Fruit fly (Drosophila melanogaster) whole organism, embryonic: Measurements from ENCODE around the gene CG34310.

Experiments used
- CG14014 ChIP-seq: fragments of 200-800 bp; sonication (Bioruptor generic); IDR thresholded peaks from 2 replicates; pipeline ENCODE4 v1.3.6; 2022; ENCODE audit warnings: missing biosample characterization, missing genetic modification characterization
- CG14050 ChIP-seq: fragments of 200-800 bp; sonication (Bioruptor generic); IDR thresholded peaks from 3 replicates; pipeline ENCODE4 v1.3.6; 2022; ENCODE audit warnings: missing biosample characterization, missing genetic modification characterization
- CG15514 ChIP-seq: fragments of 200-800 bp; sonication (Bioruptor generic); optimal IDR thresholded peaks from 3 replicates; lab custom pipeline; 2017; ENCODE audit warnings: missing biosample characterization, missing genetic modification characterization, mild to moderate bottlenecking, moderate library complexity, missing genetic modification reagents
- CG17186 ChIP-seq: fragments of 200-800 bp; sonication (Bioruptor generic); optimal IDR thresholded peaks from 3 replicates; lab custom pipeline; 2017; ENCODE audit warnings: missing biosample characterization, missing genetic modification reagents, missing genetic modification characterization
- CG17328 ChIP-seq: fragments of 200-800 bp; sonication (Bioruptor generic); IDR thresholded peaks from 2 replicates; pipeline ENCODE4 v1.3.6; 2022; ENCODE audit warnings: missing biosample characterization, missing genetic modification characterization
- CG17829 ChIP-seq: fragments of 200-800 bp; optimal IDR thresholded peaks from 2 replicates; lab custom pipeline; 2019; ENCODE audit warnings: missing biosample characterization, mild to moderate bottlenecking, missing genetic modification characterization, moderate library complexity
- CG18619 ChIP-seq: fragments of 200-800 bp; sonication (Bioruptor generic); optimal IDR thresholded peaks from 3 replicates; lab custom pipeline; 2017; ENCODE audit warnings: missing biosample characterization, mild to moderate bottlenecking, missing genetic modification characterization
- CG18764 ChIP-seq: fragments of 200-800 bp; sonication (Bioruptor generic); optimal IDR thresholded peaks from 3 replicates; lab custom pipeline; 2016; ENCODE audit warnings: missing biosample characterization, missing genetic modification characterization
- CG30020 ChIP-seq: fragments of 200-800 bp; optimal IDR thresholded peaks from 2 replicates; lab custom pipeline; 2019; ENCODE audit warnings: missing biosample characterization, mild to moderate bottlenecking, missing genetic modification characterization, moderate library complexity
- CG34224 ChIP-seq: fragments of 200-800 bp; sonication (Bioruptor generic); IDR thresholded peaks from 3 replicates; pipeline ENCODE4 v1.3.6; 2022; ENCODE audit warnings: missing biosample characterization, missing genetic modification characterization; ENCODE audit not compliant: partially characterized antibody
- CG7357 ChIP-seq: fragments of 200-800 bp; sonication (Bioruptor generic); IDR thresholded peaks from 3 replicates; pipeline ENCODE4 v1.3.6; 2022; ENCODE audit warnings: missing biosample characterization, missing genetic modification characterization
- CG7786 ChIP-seq: fragments of 200-800 bp; sonication (Bioruptor generic); optimal IDR thresholded peaks from 2 replicates; lab custom pipeline; 2016; ENCODE audit warnings: missing biosample characterization, missing genetic modification characterization
- CG7963 ChIP-seq: fragments of 200-800 bp; sonication (Bioruptor generic); IDR thresholded peaks from 3 replicates; pipeline ENCODE4 v1.3.6; 2022; ENCODE audit warnings: missing biosample characterization, missing genetic modification characterization; ENCODE audit not compliant: partially characterized antibody
- CG8290 ChIP-seq, 3 experiments: fragments of 200-800 bp; sonication (Bioruptor generic); optimal IDR thresholded peaks; 2 replicates each; lab custom pipeline; 2016 to 2019; ENCODE audit warnings: missing biosample characterization in 3 of 3, missing genetic modification characterization in 3 of 3, mild to moderate bottlenecking in 2 of 3, moderate library complexity in 1 of 3
- CG8944 ChIP-seq: fragments of 200-800 bp; sonication (Bioruptor generic); optimal IDR thresholded peaks from 3 replicates; lab custom pipeline; 2016; ENCODE audit warnings: missing biosample characterization, missing genetic modification characterization
- Drgx ChIP-seq: fragments of 200-800 bp; sonication (Bioruptor generic); IDR thresholded peaks from 2 replicates; pipeline ENCODE4 v1.3.6; 2022; ENCODE audit warnings: missing biosample characterization, missing genetic modification characterization
- Fer3 ChIP-seq: fragments of 200-800 bp; sonication (Bioruptor generic); optimal IDR thresholded peaks from 2 replicates; lab custom pipeline; 2018; ENCODE audit warnings: missing biosample characterization, mild to moderate bottlenecking, missing genetic modification characterization, moderate library complexity
- Kr ChIP-seq: fragments of 200-800 bp; sonication (Bioruptor generic); optimal IDR thresholded peaks from 2 replicates; lab custom pipeline; 2017; ENCODE audit warnings: missing biosample characterization, mild to moderate bottlenecking, missing genetic modification characterization
- Lhr ChIP-seq: fragments of 200-800 bp; sonication (Bioruptor generic); optimal IDR thresholded peaks from 3 replicates; lab custom pipeline; 2017; ENCODE audit warnings: mild to moderate bottlenecking, missing biosample characterization, missing genetic modification reagents, missing genetic modification characterization
- NK7.1 ChIP-seq: fragments of 200-800 bp; sonication (Bioruptor generic); optimal IDR thresholded peaks from 3 replicates; lab custom pipeline; 2016; ENCODE audit warnings: missing biosample characterization, missing genetic modification characterization
- PHDP ChIP-seq: fragments of 200-800 bp; sonication (Bioruptor generic); optimal IDR thresholded peaks from 3 replicates; lab custom pipeline; 2018; ENCODE audit warnings: missing biosample characterization, mild to moderate bottlenecking, missing genetic modification characterization, moderate library complexity
- Spps ChIP-seq: fragments of 200-800 bp; sonication (Bioruptor generic); optimal IDR thresholded peaks from 2 replicates; lab custom pipeline; 2018; ENCODE audit warnings: missing biosample characterization, mild to moderate bottlenecking, missing genetic modification characterization
- TFAM ChIP-seq: fragments of 200-800 bp; sonication (Bioruptor generic); optimal IDR thresholded peaks from 2 replicates; lab custom pipeline; 2017; ENCODE audit warnings: missing biosample characterization, missing genetic modification characterization, inconsistent platforms
- YL-1 ChIP-seq: fragments of 200-800 bp; sonication (Bioruptor generic); optimal IDR thresholded peaks from 3 replicates; lab custom pipeline; 2017; ENCODE audit warnings: missing biosample characterization, mild to moderate bottlenecking, missing genetic modification characterization
- amos ChIP-seq: fragments of 200-800 bp; sonication (Bioruptor generic); IDR thresholded peaks from 2 replicates; pipeline ENCODE4 v1.3.6; 2022; ENCODE audit warnings: missing biosample characterization, missing genetic modification characterization; ENCODE audit not compliant: partially characterized antibody
- ase ChIP-seq: fragments of 200-800 bp; sonication (Bioruptor generic); IDR thresholded peaks from 3 replicates; pipeline ENCODE4 v1.3.6; 2022; ENCODE audit warnings: missing biosample characterization, missing genetic modification characterization
- bigmax ChIP-seq: fragments of 200-800 bp; sonication (Bioruptor generic); optimal IDR thresholded peaks from 2 replicates; lab custom pipeline; 2018; ENCODE audit warnings: missing biosample characterization, mild to moderate bottlenecking, missing genetic modification characterization
- br ChIP-seq: fragments of >200 bp; optimal IDR thresholded peaks from 2 replicates; lab custom pipeline; 2017
- crp ChIP-seq, 2 experiments: fragments of 200-800 bp; sonication (Bioruptor generic); optimal IDR thresholded peaks; 2 replicates in 1 of 2; 3 replicates in 1 of 2; lab custom pipeline; 2017; ENCODE audit warnings: missing biosample characterization in 2 of 2, missing genetic modification characterization in 2 of 2, mild to moderate bottlenecking in 1 of 2, moderate library complexity in 1 of 2
- fd3F ChIP-seq: fragments of 200-800 bp; sonication (Bioruptor generic); optimal IDR thresholded peaks from 2 replicates; lab custom pipeline; 2018; ENCODE audit warnings: missing biosample characterization, mild to moderate bottlenecking, missing genetic modification characterization, moderate library complexity
- fd64A ChIP-seq: fragments of 200-800 bp; sonication (Bioruptor generic); optimal IDR thresholded peaks from 3 replicates; lab custom pipeline; 2018; ENCODE audit warnings: missing biosample characterization, mild to moderate bottlenecking, missing genetic modification characterization
- gcm2 ChIP-seq: fragments of 200-800 bp; sonication (Bioruptor generic); optimal IDR thresholded peaks from 2 replicates; lab custom pipeline; 2016; ENCODE audit warnings: missing biosample characterization, missing genetic modification characterization
- grn ChIP-seq: fragments of 200-800 bp; sonication (Bioruptor generic); optimal IDR thresholded peaks from 3 replicates; lab custom pipeline; 2017; ENCODE audit warnings: missing biosample characterization, missing genetic modification characterization
- gro ChIP-seq: fragments of 200-800 bp; sonication (Bioruptor generic); optimal IDR thresholded peaks from 2 replicates; lab custom pipeline; 2016; ENCODE audit warnings: missing biosample characterization, missing genetic modification characterization
- hb ChIP-seq: fragments of 200-800 bp; sonication (Bioruptor generic); IDR thresholded peaks from 3 replicates; pipeline ENCODE4 v1.3.6; 2022; ENCODE audit warnings: missing biosample characterization, missing genetic modification characterization; ENCODE audit not compliant: partially characterized antibody
- odd ChIP-seq: fragments of 200-800 bp; sonication (Bioruptor generic); optimal IDR thresholded peaks from 2 replicates; lab custom pipeline; 2017; ENCODE audit warnings: missing biosample characterization, mild to moderate bottlenecking, missing genetic modification characterization
- peb ChIP-seq: fragments of 200-800 bp; sonication (Bioruptor generic); IDR thresholded peaks from 2 replicates; pipeline ENCODE4 v1.3.6; 2022; ENCODE audit warnings: missing biosample characterization, missing genetic modification characterization
- rib ChIP-seq: fragments of 200-800 bp; sonication (Bioruptor generic); IDR thresholded peaks from 2 replicates; pipeline ENCODE4 v1.3.6; 2022; ENCODE audit warnings: missing biosample characterization, missing genetic modification characterization
- sc ChIP-seq, 3 experiments: fragments of >200 bp in 2 of 3; fragments of 200-800 bp in 1 of 3; sonication (Bioruptor generic) in 1 of 3; optimal IDR thresholded peaks; 2 replicates in 2 of 3; 3 replicates in 1 of 3; lab custom pipeline; 2017; ENCODE audit warnings: mild to moderate bottlenecking in 1 of 3, missing biosample characterization in 1 of 3, missing genetic modification characterization in 1 of 3, missing genetic modification reagents in 1 of 3
- shn ChIP-seq: fragments of 200-800 bp; sonication (Bioruptor generic); optimal IDR thresholded peaks from 3 replicates; lab custom pipeline; 2016; ENCODE audit warnings: missing biosample characterization, missing genetic modification characterization
- slbo ChIP-seq: fragments of 200-800 bp; sonication (Bioruptor generic); IDR thresholded peaks from 2 replicates; pipeline ENCODE4 v1.3.6; 2022; ENCODE audit warnings: missing biosample characterization, missing genetic modification characterization
- so ChIP-seq: fragments of 200-800 bp; sonication (Bioruptor generic); IDR thresholded peaks from 3 replicates; pipeline ENCODE4 v1.3.6; 2022; ENCODE audit warnings: missing biosample characterization, missing genetic modification characterization
- tll ChIP-seq, 2 experiments: fragments of 200-800 bp in 1 of 2; fragments of >200 bp in 1 of 2; sonication (Bioruptor generic) in 1 of 2; optimal IDR thresholded peaks; 2 replicates each; lab custom pipeline; 2017 to 2019; ENCODE audit warnings: missing biosample characterization in 2 of 2, missing genetic modification characterization in 2 of 2, mild to moderate bottlenecking in 1 of 2, moderate library complexity in 1 of 2
- toy ChIP-seq: fragments of 200-800 bp; sonication (Bioruptor generic); IDR thresholded peaks from 2 replicates; pipeline ENCODE4 v1.3.6; 2022; ENCODE audit warnings: missing biosample characterization, missing genetic modification characterization
- vfl ChIP-seq: fragments of 200-800 bp; sonication (Bioruptor generic); optimal IDR thresholded peaks from 2 replicates; lab custom pipeline; 2016; ENCODE audit warnings: missing biosample characterization, missing genetic modification characterization
- wdn ChIP-seq: fragments of 200-800 bp; sonication (Bioruptor generic); IDR thresholded peaks from 2 replicates; pipeline ENCODE4 v1.3.6; 2022; ENCODE audit warnings: missing biosample characterization, missing genetic modification characterization
- yki ChIP-seq: fragments of >200 bp; optimal IDR thresholded peaks from 3 replicates; lab custom pipeline; 2018

The CG34310 gene

dm6 chr2L:6683992-6684882 lies 20.8 kb downstream of the CG34310 start, which contains the start of gene Nhe3 (continued):
- peak; percentile 74 for TF ChIP-seq CG30020 (tag; lab: Kevin White, UChicago)
- peak; percentile 68 for TF ChIP-seq rib (GFP tag; lab: Robert Waterston, UW)
- no peak for TF ChIP-seq TFAM (GFP tag; lab: Kevin White, UChicago)
- TF ChIP-seq Drgx (GFP tag; lab: Robert Waterston, UW), result peak; percentile 67
- peak; percentile 61 for TF ChIP-seq Spps (tag; lab: Kevin White, UChicago)
- TF ChIP-seq CG7357 (GFP tag; lab: Robert Waterston, UW), result peak; percentile 70; the same call in 2 of the 3 replicates
- TF ChIP-seq Kr (GFP tag; lab: Kevin White, UChicago), result no peak
- TF ChIP-seq NK7.1, result peak; percentile 71
- no peak for TF ChIP-seq tll (GFP tag; optimal IDR thresholded peaks at IDR 0.05; lab: Kevin White, UChicago)
- TF ChIP-seq CG14014, result peak; percentile 84
- no peak for TF ChIP-seq grn (GFP tag; lab: Kevin White, UChicago)
- peak; percentile 5 for TF ChIP-seq fd64A (GFP tag; lab: Kevin White, UChicago)
- peak; percentile 76 for TF ChIP-seq CG15514
- peak; percentile 67; the same call in 1 of the 2 replicates for TF ChIP-seq toy (GFP tag; lab: Robert Waterston, UW)
- peak; percentile 68 for TF ChIP-seq Lhr (GFP tag; lab: Kevin White, UChicago)
- TF ChIP-seq CG8944, result peak; percentile 68
- TF ChIP-seq crp (GFP tag; optimal IDR thresholded peaks at IDR 0.05; lab: Kevin White, UChicago), result peak; percentile 8 to 72
- TF ChIP-seq CG18764, result peak; percentile 61
- no peak for TF ChIP-seq hb (GFP tag; lab: Robert Waterston, UW)
- TF ChIP-seq Fer3 (tag; lab: Kevin White, UChicago), result peak; percentile 70
- peak; percentile 67; the same call in 2 of the 3 replicates for TF ChIP-seq CG14050 (GFP tag; lab: Robert Waterston, UW)
- TF ChIP-seq br (lab: Kevin White, UChicago), result no peak
- 0 out of 3 replicates have a peak, but pooled peaks have one; percentile 12 for TF ChIP-seq CG7963
- TF ChIP-seq peb (GFP tag; lab: Robert Waterston, UW), result peak; percentile 32; the same call in 1 of the 2 replicates
- TF ChIP-seq PHDP (tag; lab: Kevin White, UChicago), result peak; percentile 71
- TF ChIP-seq odd, result peak; percentile 71
- TF ChIP-seq gcm2 (GFP tag; lab: Kevin White, UChicago), result peak; percentile 50
- peak; percentile 76 for TF ChIP-seq fd3F (GFP tag; lab: Kevin White, UChicago)
- peak; percentile 82 for TF ChIP-seq CG7786
- peak; percentile 91 for TF ChIP-seq slbo
- no peak for TF ChIP-seq yki
- TF ChIP-seq CG17328 (GFP tag; lab: Robert Waterston, UW), result peak; percentile 86
- TF ChIP-seq CG18619 (GFP tag; lab: Kevin White, UChicago), result peak; percentile 67
- TF ChIP-seq CG34224 (GFP tag; lab: Robert Waterston, UW), result peak; percentile 46
- TF ChIP-seq CG8290 (GFP tag; optimal IDR thresholded peaks at IDR 0.05; lab: Kevin White, UChicago), result peak; percentile 92
- TF ChIP-seq CG8290 (tag; optimal IDR thresholded peaks at IDR 0.05; lab: Kevin White, UChicago), result peak; percentile 69 to 81
- peak; percentile 41 for TF ChIP-seq gro (GFP tag; lab: Kevin White, UChicago)
- TF ChIP-seq vfl (GFP tag; lab: Kevin White, UChicago), result peak; percentile 81
- no peak for TF ChIP-seq sc (optimal IDR thresholded peaks at IDR 0.05; lab: Kevin White, UChicago)
- TF ChIP-seq sc (GFP tag; optimal IDR thresholded peaks at IDR 0.05; lab: Kevin White, UChicago), result peak; percentile 57
- TF ChIP-seq CG17829, result peak; percentile 75
- peak; percentile 69; the same call in 1 of the 3 replicates for TF ChIP-seq ase (GFP tag; lab: Robert Waterston, UW)
- peak; percentile 42 for TF ChIP-seq amos
- TF ChIP-seq wdn, result peak; percentile 54
- peak; percentile 86 for TF ChIP-seq so (GFP tag; lab: Robert Waterston, UW)
- peak; percentile 30 for TF ChIP-seq CG17186 (GFP tag; lab: Kevin White, UChicago)
- TF ChIP-seq shn (GFP tag; lab: Kevin White, UChicago), result peak; percentile 78
- TF ChIP-seq bigmax (GFP tag; lab: Kevin White, UChicago), result no peak
- peak; percentile 83 for TF ChIP-seq YL-1
